Worm (Caenorhabditis elegans) whole organism, L4 larva: Measurements from ENCODE around the gene F26D2.16.

Experiments used
- ces-1 ChIP-seq: fragments of 150-350 bp; sonication (generic microtip); optimal IDR thresholded peaks from 4 replicates; lab custom pipeline; 2014; ENCODE audit warnings: missing biosample characterization, missing genetic modification reagents, missing genetic modification characterization
- lin-39 ChIP-seq: fragments of 150-350 bp; optimal IDR thresholded peaks from 2 replicates; lab custom pipeline; 2014; ENCODE audit warnings: missing biosample characterization, missing genetic modification reagents, missing genetic modification characterization
- pqm-1 ChIP-seq: sonication (generic microtip); optimal IDR thresholded peaks from 2 replicates; lab custom pipeline; 2017; ENCODE audit warnings: missing biosample characterization, missing genetic modification characterization

DNA sequence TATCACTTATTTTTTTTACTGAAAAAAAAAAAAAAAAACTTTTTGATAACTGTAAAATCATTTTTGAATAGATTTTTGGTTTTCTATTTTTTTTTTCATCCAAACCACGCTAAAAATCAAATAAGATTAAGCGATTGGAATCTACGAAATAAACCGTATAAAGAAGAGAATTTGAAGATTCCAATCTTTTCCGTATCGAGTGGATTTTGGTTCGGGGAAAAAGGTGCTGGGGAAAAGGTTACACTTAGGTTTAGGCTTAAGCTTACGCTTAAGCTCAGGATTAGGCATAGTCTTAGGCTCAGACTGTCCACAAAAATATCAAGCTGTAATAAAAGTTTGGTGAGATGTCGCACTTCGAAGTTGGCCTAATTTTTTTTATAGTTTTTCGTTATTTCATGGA, 23.9 kb downstream of the F26D2.16 start, which contains the start of gene F13A7.12:
- TF ChIP-seq ces-1 (GFP tag; lab: Kevin White, UChicago) (no peak), lin-39 (tag; lab: Kevin White, UChicago) (no peak), pqm-1 (tag; lab: Kevin White, UChicago) (no peak)
